Worm (Caenorhabditis elegans): ENCODE results near the gene F32A11.1.

The F32A11.1 gene

ce11 chrII:13156971-13157370 is at the start of gene F32A11.1, which contains the start of gene hpr-17 (continued):
- TF ChIP-seq saeg-2 (GFP tag; IDR thresholded peaks at IDR 0.05) (no peak), skn-1 (tag; optimal IDR thresholded peaks at IDR 0.05) (no peak), hlh-11 (tag; optimal IDR thresholded peaks at IDR 0.05) (peak; percentile 79), zip-2 (tag; optimal IDR thresholded peaks at IDR 0.05) (no peak), ceh-32 (tag; optimal IDR thresholded peaks at IDR 0.05; ENCODE audit: poor library complexity) (no peak), dmd-6 (GFP tag; IDR thresholded peaks at IDR 0.05) (peak; percentile 72), zfp-2 (tag; optimal IDR thresholded peaks at IDR 0.05) (no peak), nhr-6 (tag; optimal IDR thresholded peaks at IDR 0.05) (peak; percentile 75), ceh-62 (tag; optimal IDR thresholded peaks at IDR 0.05) (no peak), mep-1 (tag; optimal IDR thresholded peaks at IDR 0.05) (peak; percentile 84), unc-39 (tag; optimal IDR thresholded peaks at IDR 0.05) (no peak), ceh-82 (tag; optimal IDR thresholded peaks at IDR 0.05) (no peak), vab-7 (GFP tag; IDR thresholded peaks at IDR 0.05) (no peak), nhr-41 (GFP tag; IDR thresholded peaks at IDR 0.05) (no peak), nhr-48 (tag; optimal IDR thresholded peaks at IDR 0.05) (peak; percentile 46), lin-39 (tag; optimal IDR thresholded peaks at IDR 0.05) (no peak), nhr-77 (tag; optimal IDR thresholded peaks at IDR 0.05) (peak; percentile 2), nhr-102 (tag; optimal IDR thresholded peaks at IDR 0.05) (peak; percentile 77), dmd-9 (GFP tag; IDR thresholded peaks at IDR 0.05) (0 out of 2 replicates have a peak, but pooled peaks have one; percentile 40), nhr-28 (tag; optimal IDR thresholded peaks at IDR 0.05) (peak; percentile 44), lin-1 (GFP tag; IDR thresholded peaks at IDR 0.05) (no peak), ces-1 (GFP tag; optimal IDR thresholded peaks at IDR 0.05) (no peak), T26A8.4 (GFP tag; IDR thresholded peaks at IDR 0.05) (peak; percentile 86), rbr-2 (tag; optimal IDR thresholded peaks at IDR 0.05) (peak; percentile 72), Y5F2A.4 (GFP tag; optimal IDR thresholded peaks at IDR 0.05) (no peak), mxl-2 (GFP tag; conservative IDR thresholded peaks at IDR 0.05) (no peak), lin-15B (tag; optimal IDR thresholded peaks at IDR 0.05) (peak; percentile 53), snpc-4 (tag; optimal IDR thresholded peaks at IDR 0.05) (peak; percentile 51), fkh-10 (GFP tag; optimal IDR thresholded peaks at IDR 0.05) (peak; percentile 68), F10B5.3 (tag; optimal IDR thresholded peaks at IDR 0.05) (peak; percentile 63), ama-1 (optimal IDR thresholded peaks at IDR 0.05) (peak; percentile 55), dve-1 (tag; optimal IDR thresholded peaks at IDR 0.05; ENCODE audit: insufficient read depth) (peak; percentile 83), ceh-28 (tag; optimal IDR thresholded peaks at IDR 0.05) (no peak), Y48G9A.11 (GFP tag; IDR thresholded peaks at IDR 0.05) (0 out of 2 replicates have a peak, but pooled peaks have one; percentile 35), lim-7 (GFP tag; IDR thresholded peaks at IDR 0.05) (no peak), zfp-3 (GFP tag; conservative IDR thresholded peaks at IDR 0.05) (peak; percentile 80), madf-9 (GFP tag; conservative IDR thresholded peaks at IDR 0.05) (peak; percentile 71; the same call in 1 of the 2 replicates)

ce11 chrII:13107719-13108118 is 49.4 kb upstream of the F32A11.1 start, which contains the start of gene pqn-32:
pqn-32 (plus strand) TSS chrII:13108019.
- no peak for TF ChIP-seq lin-1 (GFP tag; IDR thresholded peaks at IDR 0.05)
- 0 out of 2 replicates have a peak, but pooled peaks have one; percentile 15 for TF ChIP-seq egl-43 (GFP tag; IDR thresholded peaks at IDR 0.05)

- TF ChIP-seq nhr-25 (tag; optimal IDR thresholded peaks at IDR 0.05; ENCODE audit: borderline replicate concordance, insufficient read depth) (no peak), unc-62 (GFP tag; optimal IDR thresholded peaks at IDR 0.05 in 1 of 2) (peak in 1 of 2 experiments; percentile 89), unc-62 (tag; optimal IDR thresholded peaks at IDR 0.05) (no peak)
Measured at ce11 chrII:13116710-13117109, 40.4 kb upstream of the F32A11.1 start, which contains the start of gene rict-1. rict-1 (minus strand) TSS chrII:13116810.

Measured in whole organism, L4 larva.